Fruit fly (Drosophila melanogaster) whole organism, wandering third instar larva: ENCODE data around the gene CG13712.

Experiments
- CG32264 ChIP-seq: fragments of 200-800 bp; sonication (Bioruptor generic); optimal IDR thresholded peaks from 2 replicates; lab custom pipeline; 2016; ENCODE audit warnings: missing biosample characterization, missing genetic modification characterization
- CrebA ChIP-seq: fragments of 200-800 bp; sonication (Bioruptor generic); optimal IDR thresholded peaks from 2 replicates; lab custom pipeline; 2016; ENCODE audit warnings: missing biosample characterization, mild to moderate bottlenecking, missing genetic modification characterization, borderline replicate concordance
- Dfd ChIP-seq: fragments of >200 bp; optimal IDR thresholded peaks from 2 replicates; lab custom pipeline; 2017; ENCODE audit warnings: missing biosample characterization, missing genetic modification characterization
- Hr78 ChIP-seq: fragments of >200 bp; optimal IDR thresholded peaks from 2 replicates; lab custom pipeline; 2017; ENCODE audit warnings: missing biosample characterization, missing genetic modification characterization
- Hr83 ChIP-seq: fragments of 200-300 bp; sonication (Bioruptor generic); optimal IDR thresholded peaks from 2 replicates; lab custom pipeline; 2016; ENCODE audit warnings: missing biosample characterization, mild to moderate bottlenecking, missing genetic modification characterization, moderate library complexity; ENCODE audit not compliant: poor library complexity, severe bottlenecking
- Jra ChIP-seq: sonication (Bioruptor generic); optimal IDR thresholded peaks from 2 replicates; lab custom pipeline; 2016; ENCODE audit warnings: missing biosample characterization, missing genetic modification characterization
- Mio ChIP-seq: sonication (Bioruptor generic); optimal IDR thresholded peaks from 2 replicates; lab custom pipeline; 2016; ENCODE audit warnings: missing biosample characterization, missing genetic modification characterization
- N ChIP-seq: fragments of >200 bp; optimal IDR thresholded peaks from 2 replicates; lab custom pipeline; 2018; ENCODE audit warnings: missing biosample characterization, missing external identifiers, missing genetic modification characterization
- Rel ChIP-seq, 2 experiments: fragments of 200-800 bp; sonication (Bioruptor generic) in 1 of 2; optimal IDR thresholded peaks; 2 replicates in 1 of 2; 3 replicates in 1 of 2; lab custom pipeline; 2016 to 2019; ENCODE audit warnings: mild to moderate bottlenecking in 2 of 2, missing biosample characterization in 2 of 2, missing genetic modification characterization in 2 of 2, moderate library complexity in 1 of 2
- Sp1 ChIP-seq: fragments of 200-800 bp; sonication (Bioruptor generic); optimal IDR thresholded peaks from 3 replicates; lab custom pipeline; 2019; ENCODE audit warnings: missing biosample characterization, mild to moderate bottlenecking, missing genetic modification characterization, moderate library complexity
- Vsx2 ChIP-seq: fragments of 200-300, 225-300 bp; sonication (Bioruptor generic); optimal IDR thresholded peaks from 2 replicates; lab custom pipeline; 2018; ENCODE audit warnings: missing biosample characterization, missing genetic modification characterization; ENCODE audit not compliant: partially characterized antibody
- dl ChIP-seq, 2 experiments: fragments of 175-275, 200-275 bp in 1 of 2; fragments of 200-275 bp in 1 of 2; sonication (Bioruptor generic); optimal IDR thresholded peaks; lab custom pipeline; 2018; ENCODE audit warnings: mild to moderate bottlenecking in 2 of 2, missing biosample characterization in 2 of 2, missing genetic modification characterization in 2 of 2, moderate library complexity in 2 of 2; ENCODE audit not compliant: partially characterized antibody in 2 of 2, insufficient read depth in 1 of 2
- fru ChIP-seq: fragments of 200-800 bp; sonication (Bioruptor generic); optimal IDR thresholded peaks from 3 replicates; lab custom pipeline; 2016; ENCODE audit warnings: missing biosample characterization, mild to moderate bottlenecking, missing genetic modification characterization
- jim ChIP-seq: fragments of 175-275, 200-325 bp; sonication (Bioruptor generic); optimal IDR thresholded peaks from 2 replicates; lab custom pipeline; 2016; ENCODE audit warnings: missing biosample characterization, mild to moderate bottlenecking, missing genetic modification characterization
- lola ChIP-seq: fragments of >200 bp; optimal IDR thresholded peaks from 2 replicates; lab custom pipeline; 2017; ENCODE audit warnings: missing biosample characterization, missing genetic modification characterization
- pan ChIP-seq: fragments of >200 bp; optimal IDR thresholded peaks from 2 replicates; lab custom pipeline; 2017
- psq ChIP-seq: fragments of 200-800 bp; sonication (Bioruptor generic); optimal IDR thresholded peaks from 3 replicates; lab custom pipeline; 2017; ENCODE audit warnings: missing biosample characterization, mild to moderate bottlenecking, missing genetic modification characterization, moderate library complexity
- sage ChIP-seq: fragments of 200-800 bp; sonication (Bioruptor generic); optimal IDR thresholded peaks from 2 replicates; lab custom pipeline; 2016; ENCODE audit warnings: missing biosample characterization, mild to moderate bottlenecking, missing genetic modification characterization
- sv ChIP-seq: fragments of 200-800 bp; sonication (Bioruptor generic); optimal IDR thresholded peaks from 3 replicates; lab custom pipeline; 2016; ENCODE audit warnings: missing biosample characterization, missing genetic modification characterization
- tai ChIP-seq: sonication (Bioruptor generic); optimal IDR thresholded peaks from 2 replicates; lab custom pipeline; 2016; ENCODE audit warnings: missing biosample characterization, missing genetic modification characterization
- usp ChIP-seq: fragments of >200 bp; optimal IDR thresholded peaks from 2 replicates; lab custom pipeline; 2017; ENCODE audit warnings: missing biosample characterization, missing genetic modification characterization

CG13712 gene

dm6 chr3L:4747119-4747851 is 37.6 kb upstream of the CG13712 start:
- no peak for TF ChIP-seq Rel (GFP tag; optimal IDR thresholded peaks at IDR 0.05; lab: Kevin White, UChicago)
- TF ChIP-seq Rel (tag; optimal IDR thresholded peaks at IDR 0.05; lab: Kevin White, UChicago) = peak; percentile 16
- TF ChIP-seq sage (GFP tag; lab: Kevin White, UChicago) = no peak
- no peak for TF ChIP-seq CG32264 (GFP tag; lab: Kevin White, UChicago)
- TF ChIP-seq Sp1 = no peak
- peak; percentile 69 for TF ChIP-seq Dfd (GFP tag; lab: Kevin White, UChicago)
- no peak for TF ChIP-seq tai (GFP tag; lab: Kevin White, UChicago)
- TF ChIP-seq dl (GFP tag; optimal IDR thresholded peaks at IDR 0.05; lab: Kevin White, UChicago; ENCODE audit: insufficient read depth in 1 of 2, partially characterized antibody in 2 of 2) = no peak
- TF ChIP-seq psq (GFP tag; lab: Kevin White, UChicago) = no peak
- TF ChIP-seq jim (GFP tag; lab: Kevin White, UChicago) = peak; percentile 36
- TF ChIP-seq fru (GFP tag; lab: Kevin White, UChicago) = no peak
- no peak for TF ChIP-seq lola (GFP tag; lab: Kevin White, UChicago)
- no peak for TF ChIP-seq N
- TF ChIP-seq, all 38 proteins: peak for 3

- TF ChIP-seq Rel (GFP tag; optimal IDR thresholded peaks at IDR 0.05; lab: Kevin White, UChicago) (no peak), Rel (tag; optimal IDR thresholded peaks at IDR 0.05; lab: Kevin White, UChicago) (no peak), dl (GFP tag; optimal IDR thresholded peaks at IDR 0.05; lab: Kevin White, UChicago; ENCODE audit: insufficient read depth in 1 of 2, partially characterized antibody in 2 of 2) (no peak), Mio (GFP tag; lab: Kevin White, UChicago) (no peak), Vsx2 (GFP tag; lab: Kevin White, UChicago) (no peak)
- TF ChIP-seq, all 38 proteins: peak for 0
Observed at dm6 chr3L:4745143-4745542, 35.5 kb upstream of the CG13712 start.

dm6 chr3L:4736643-4737042 is 27.0 kb upstream of the CG13712 start:
- no peak for TF ChIP-seq usp (GFP tag; lab: Kevin White, UChicago)

dm6 chr3L:4731687-4732086 is 22.0 kb upstream of the CG13712 start:
- TF ChIP-seq Vsx2 (GFP tag; lab: Kevin White, UChicago) (no peak), usp (GFP tag; lab: Kevin White, UChicago) (no peak), jim (GFP tag; lab: Kevin White, UChicago) (no peak), CrebA (GFP tag; lab: Kevin White, UChicago) (no peak), Sp1 (no peak), N (no peak), Hr78 (GFP tag; lab: Kevin White, UChicago) (no peak)

- TF ChIP-seq Dfd (GFP tag; lab: Kevin White, UChicago) = peak; percentile 92
- no peak for TF ChIP-seq sv
- TF ChIP-seq, all 38 proteins: peak for 1
Observed at dm6 chr3L:4729805-4730204, 20.1 kb upstream of the CG13712 start.

- TF ChIP-seq Jra (GFP tag; lab: Kevin White, UChicago) = no peak
- no peak for TF ChIP-seq CrebA (GFP tag; lab: Kevin White, UChicago)
- TF ChIP-seq pan (lab: Kevin White, UChicago) = no peak
- no peak for TF ChIP-seq Vsx2 (GFP tag; lab: Kevin White, UChicago)
- TF ChIP-seq Hr83 (GFP tag; lab: Kevin White, UChicago) = no peak
- TF ChIP-seq jim (GFP tag; lab: Kevin White, UChicago) = no peak
- no peak for TF ChIP-seq sv
- TF ChIP-seq, all 38 proteins: peak for 0
Observed at dm6 chr3L:4721886-4722285, 12.2 kb upstream of the CG13712 start.

- TF ChIP-seq Dfd (GFP tag; lab: Kevin White, UChicago) = peak; percentile 31
- no peak for TF ChIP-seq sv
Observed at dm6 chr3L:4720510-4721157, 10.9 kb upstream of the CG13712 start.
